Fruit fly (Drosophila melanogaster) whole organism, wandering third instar larva: Measurements from ENCODE around the gene idc.

Source experiments
- CG9705 ChIP-seq: fragments of 200-800 bp; sonication (Bioruptor generic); optimal IDR thresholded peaks from 2 replicates; lab custom pipeline; 2018; ENCODE audit warnings: missing biosample characterization, mild to moderate bottlenecking, missing genetic modification characterization
- CrebA ChIP-seq: fragments of 200-800 bp; sonication (Bioruptor generic); optimal IDR thresholded peaks from 2 replicates; lab custom pipeline; 2016; ENCODE audit warnings: missing biosample characterization, mild to moderate bottlenecking, missing genetic modification characterization, borderline replicate concordance
- Dif ChIP-seq: fragments of 200-275, 200-300 bp; sonication (Bioruptor generic); optimal IDR thresholded peaks from 2 replicates; lab custom pipeline; 2018; ENCODE audit warnings: missing biosample characterization, missing genetic modification characterization; ENCODE audit not compliant: partially characterized antibody
- GATAd ChIP-seq: sonication (Bioruptor generic); optimal IDR thresholded peaks from 2 replicates; lab custom pipeline; 2016; ENCODE audit warnings: missing biosample characterization, missing genetic modification characterization
- Hnf4 ChIP-seq: fragments of 200-800 bp; sonication (Bioruptor generic); optimal IDR thresholded peaks from 2 replicates; lab custom pipeline; 2016; ENCODE audit warnings: missing biosample characterization, mild to moderate bottlenecking, missing genetic modification characterization
- Hr78 ChIP-seq: fragments of >200 bp; optimal IDR thresholded peaks from 2 replicates; lab custom pipeline; 2017; ENCODE audit warnings: missing biosample characterization, missing genetic modification characterization
- Hr83 ChIP-seq: fragments of 200-300 bp; sonication (Bioruptor generic); optimal IDR thresholded peaks from 2 replicates; lab custom pipeline; 2016; ENCODE audit warnings: missing biosample characterization, mild to moderate bottlenecking, missing genetic modification characterization, moderate library complexity; ENCODE audit not compliant: poor library complexity, severe bottlenecking
- Jra ChIP-seq: sonication (Bioruptor generic); optimal IDR thresholded peaks from 2 replicates; lab custom pipeline; 2016; ENCODE audit warnings: missing biosample characterization, missing genetic modification characterization
- Mio ChIP-seq: sonication (Bioruptor generic); optimal IDR thresholded peaks from 2 replicates; lab custom pipeline; 2016; ENCODE audit warnings: missing biosample characterization, missing genetic modification characterization
- Myc ChIP-seq: fragments of >200 bp; optimal IDR thresholded peaks from 2 replicates; lab custom pipeline; 2017
- OdsH ChIP-seq: fragments of 200-800 bp; sonication (Bioruptor generic); optimal IDR thresholded peaks from 2 replicates; lab custom pipeline; 2016; ENCODE audit warnings: missing biosample characterization, mild to moderate bottlenecking, missing genetic modification characterization
- Rel ChIP-seq, 2 experiments: fragments of 200-800 bp; sonication (Bioruptor generic) in 1 of 2; optimal IDR thresholded peaks; 2 replicates in 1 of 2; 3 replicates in 1 of 2; lab custom pipeline; 2016 to 2019; ENCODE audit warnings: mild to moderate bottlenecking in 2 of 2, missing biosample characterization in 2 of 2, missing genetic modification characterization in 2 of 2, moderate library complexity in 1 of 2
- Sp1 ChIP-seq: fragments of 200-800 bp; sonication (Bioruptor generic); optimal IDR thresholded peaks from 3 replicates; lab custom pipeline; 2019; ENCODE audit warnings: missing biosample characterization, mild to moderate bottlenecking, missing genetic modification characterization, moderate library complexity
- Vsx2 ChIP-seq: fragments of 200-300, 225-300 bp; sonication (Bioruptor generic); optimal IDR thresholded peaks from 2 replicates; lab custom pipeline; 2018; ENCODE audit warnings: missing biosample characterization, missing genetic modification characterization; ENCODE audit not compliant: partially characterized antibody
- br ChIP-seq: fragments of 200-800 bp; sonication (Bioruptor generic); optimal IDR thresholded peaks from 2 replicates; lab custom pipeline; 2016; ENCODE audit warnings: missing biosample characterization, missing genetic modification characterization
- brk ChIP-seq: fragments of 200-800 bp; sonication (Bioruptor generic); optimal IDR thresholded peaks from 2 replicates; lab custom pipeline; 2016; ENCODE audit warnings: missing biosample characterization, mild to moderate bottlenecking, missing genetic modification characterization
- dl ChIP-seq, 2 experiments: fragments of 175-275, 200-275 bp in 1 of 2; fragments of 200-275 bp in 1 of 2; sonication (Bioruptor generic); optimal IDR thresholded peaks; lab custom pipeline; 2018; ENCODE audit warnings: mild to moderate bottlenecking in 2 of 2, missing biosample characterization in 2 of 2, missing genetic modification characterization in 2 of 2, moderate library complexity in 2 of 2; ENCODE audit not compliant: partially characterized antibody in 2 of 2, insufficient read depth in 1 of 2
- dmrt93B ChIP-seq: fragments of 200-800 bp; sonication (Bioruptor generic); optimal IDR thresholded peaks from 2 replicates; lab custom pipeline; 2018; ENCODE audit warnings: missing biosample characterization, mild to moderate bottlenecking, missing genetic modification characterization
- dsf ChIP-seq: sonication (Bioruptor generic); optimal IDR thresholded peaks from 2 replicates; lab custom pipeline; 2016; ENCODE audit warnings: missing biosample characterization, missing genetic modification characterization, borderline replicate concordance
- foxo ChIP-seq, 2 experiments: fragments of 200-800 bp; sonication (Bioruptor generic); optimal IDR thresholded peaks; 2 replicates in 1 of 2; 3 replicates in 1 of 2; lab custom pipeline; 2016 to 2017; ENCODE audit warnings: missing biosample characterization in 2 of 2, missing genetic modification characterization in 2 of 2
- fru ChIP-seq: fragments of 200-800 bp; sonication (Bioruptor generic); optimal IDR thresholded peaks from 3 replicates; lab custom pipeline; 2016; ENCODE audit warnings: missing biosample characterization, mild to moderate bottlenecking, missing genetic modification characterization
- h ChIP-seq: fragments of 200-800 bp; sonication (Bioruptor generic); optimal IDR thresholded peaks from 3 replicates; lab custom pipeline; 2016; ENCODE audit warnings: missing biosample characterization, mild to moderate bottlenecking, missing genetic modification characterization
- jim ChIP-seq: fragments of 175-275, 200-325 bp; sonication (Bioruptor generic); optimal IDR thresholded peaks from 2 replicates; lab custom pipeline; 2016; ENCODE audit warnings: missing biosample characterization, mild to moderate bottlenecking, missing genetic modification characterization
- lola ChIP-seq: fragments of >200 bp; optimal IDR thresholded peaks from 2 replicates; lab custom pipeline; 2017; ENCODE audit warnings: missing biosample characterization, missing genetic modification characterization
- psq ChIP-seq: fragments of 200-800 bp; sonication (Bioruptor generic); optimal IDR thresholded peaks from 3 replicates; lab custom pipeline; 2017; ENCODE audit warnings: missing biosample characterization, mild to moderate bottlenecking, missing genetic modification characterization, moderate library complexity
- rgr ChIP-seq: fragments of 200-800 bp; sonication (Bioruptor generic); optimal IDR thresholded peaks from 3 replicates; lab custom pipeline; 2016; ENCODE audit warnings: missing biosample characterization, mild to moderate bottlenecking, missing genetic modification characterization
- sage ChIP-seq: fragments of 200-800 bp; sonication (Bioruptor generic); optimal IDR thresholded peaks from 2 replicates; lab custom pipeline; 2016; ENCODE audit warnings: missing biosample characterization, mild to moderate bottlenecking, missing genetic modification characterization
- sv ChIP-seq: fragments of 200-800 bp; sonication (Bioruptor generic); optimal IDR thresholded peaks from 3 replicates; lab custom pipeline; 2016; ENCODE audit warnings: missing biosample characterization, missing genetic modification characterization
- tai ChIP-seq: sonication (Bioruptor generic); optimal IDR thresholded peaks from 2 replicates; lab custom pipeline; 2016; ENCODE audit warnings: missing biosample characterization, missing genetic modification characterization
- usp ChIP-seq: fragments of >200 bp; optimal IDR thresholded peaks from 2 replicates; lab custom pipeline; 2017; ENCODE audit warnings: missing biosample characterization, missing genetic modification characterization
- woc ChIP-seq: sonication (Bioruptor generic); optimal IDR thresholded peaks from 2 replicates; lab custom pipeline; 2016; ENCODE audit warnings: missing biosample characterization, mild to moderate bottlenecking, missing genetic modification characterization

idc gene

dm6 chr3R:20059650-20060049 lies 28.0 kb downstream of the idc start, which contains the start of gene CG4390:
Gene CG4390, minus strand, starts transcription at chr3R:20059750.
- TF ChIP-seq Vsx2 (no peak), lola (GFP tag; lab: Kevin White, UChicago) (no peak), OdsH (GFP tag; lab: Kevin White, UChicago) (no peak), dl (GFP tag; optimal IDR thresholded peaks at IDR 0.05; lab: Kevin White, UChicago; ENCODE audit: insufficient read depth in 1 of 2, partially characterized antibody in 2 of 2) (no peak), tai (GFP tag; lab: Kevin White, UChicago) (no peak), woc (GFP tag; lab: Kevin White, UChicago) (no peak), Myc (lab: Kevin White, UChicago) (no peak), psq (GFP tag; lab: Kevin White, UChicago) (no peak), Mio (no peak), Sp1 (GFP tag; lab: Kevin White, UChicago) (no peak), foxo (GFP tag; optimal IDR thresholded peaks at IDR 0.05; lab: Kevin White, UChicago) (no peak), Hr78 (GFP tag; lab: Kevin White, UChicago) (no peak), usp (GFP tag; lab: Kevin White, UChicago) (no peak), GATAd (no peak), Dif (GFP tag; lab: Kevin White, UChicago) (no peak), CrebA (GFP tag; lab: Kevin White, UChicago) (no peak), dmrt93B (GFP tag; lab: Kevin White, UChicago) (no peak), rgr (GFP tag; lab: Kevin White, UChicago) (no peak), CG9705 (GFP tag; lab: Kevin White, UChicago) (no peak)
- TF ChIP-seq, all 38 proteins: peak for 0

- TF ChIP-seq OdsH (GFP tag; lab: Kevin White, UChicago) (no peak), sage (no peak), Sp1 (GFP tag; lab: Kevin White, UChicago) (no peak), GATAd (no peak), Hnf4 (GFP tag; lab: Kevin White, UChicago) (no peak), brk (GFP tag; lab: Kevin White, UChicago) (no peak), fru (GFP tag; lab: Kevin White, UChicago) (no peak), jim (GFP tag; lab: Kevin White, UChicago) (no peak), usp (GFP tag; lab: Kevin White, UChicago) (no peak), dsf (GFP tag; lab: Kevin White, UChicago) (no peak)
Measured at dm6 chr3R:20066435-20066834, 34.8 kb downstream of the idc start.

dm6 chr3R:20080205-20080604 lies 48.6 kb downstream of the idc start:
- no peak for TF ChIP-seq jim (GFP tag; lab: Kevin White, UChicago)
- no peak for TF ChIP-seq Myc (lab: Kevin White, UChicago)
- TF ChIP-seq Rel (GFP tag; optimal IDR thresholded peaks at IDR 0.05; lab: Kevin White, UChicago) = no peak
- no peak for TF ChIP-seq Rel (tag; optimal IDR thresholded peaks at IDR 0.05; lab: Kevin White, UChicago)
- TF ChIP-seq Hnf4 (GFP tag; lab: Kevin White, UChicago) = no peak
- TF ChIP-seq rgr (GFP tag; lab: Kevin White, UChicago) = no peak
- no peak for TF ChIP-seq h (GFP tag; lab: Kevin White, UChicago)
- TF ChIP-seq GATAd = no peak
- no peak for TF ChIP-seq Hr83 (GFP tag; lab: Kevin White, UChicago)
- no peak for TF ChIP-seq br
- no peak for TF ChIP-seq Jra (GFP tag; lab: Kevin White, UChicago)
- TF ChIP-seq Hr78 (GFP tag; lab: Kevin White, UChicago) = no peak
- TF ChIP-seq CrebA (GFP tag; lab: Kevin White, UChicago) = no peak
- TF ChIP-seq Vsx2 = no peak
- TF ChIP-seq, all 38 proteins: peak for 0

- no peak for TF ChIP-seq woc (GFP tag; lab: Kevin White, UChicago)
- TF ChIP-seq Sp1 (GFP tag; lab: Kevin White, UChicago) = no peak
- no peak for TF ChIP-seq dmrt93B (GFP tag; lab: Kevin White, UChicago)
- TF ChIP-seq sv (GFP tag; lab: Kevin White, UChicago) = no peak
- TF ChIP-seq tai (GFP tag; lab: Kevin White, UChicago) = no peak
- TF ChIP-seq Hnf4 (GFP tag; lab: Kevin White, UChicago) = no peak
Measured at dm6 chr3R:20082350-20082749, 50.7 kb downstream of the idc start, which contains the start of gene Rh3. Gene Rh3, minus strand, starts transcription at chr3R:20082450.
